Fruit fly (Drosophila melanogaster) S2 (cell line): ENCODE measurements around the gene shep.
A peak's percentile ranks its signal among the peaks of the same experiment; 100 is the strongest.

ENCODE experiments used
- CG8478 ChIP-seq: fragments of >200 bp; optimal IDR thresholded peaks from 2 replicates; lab custom pipeline; 2018
- CTCF ChIP-seq, 2 experiments: fragments of >200 bp; optimal IDR thresholded peaks; 2 replicates each; lab custom pipeline; 2018

The shep gene

DNA sequence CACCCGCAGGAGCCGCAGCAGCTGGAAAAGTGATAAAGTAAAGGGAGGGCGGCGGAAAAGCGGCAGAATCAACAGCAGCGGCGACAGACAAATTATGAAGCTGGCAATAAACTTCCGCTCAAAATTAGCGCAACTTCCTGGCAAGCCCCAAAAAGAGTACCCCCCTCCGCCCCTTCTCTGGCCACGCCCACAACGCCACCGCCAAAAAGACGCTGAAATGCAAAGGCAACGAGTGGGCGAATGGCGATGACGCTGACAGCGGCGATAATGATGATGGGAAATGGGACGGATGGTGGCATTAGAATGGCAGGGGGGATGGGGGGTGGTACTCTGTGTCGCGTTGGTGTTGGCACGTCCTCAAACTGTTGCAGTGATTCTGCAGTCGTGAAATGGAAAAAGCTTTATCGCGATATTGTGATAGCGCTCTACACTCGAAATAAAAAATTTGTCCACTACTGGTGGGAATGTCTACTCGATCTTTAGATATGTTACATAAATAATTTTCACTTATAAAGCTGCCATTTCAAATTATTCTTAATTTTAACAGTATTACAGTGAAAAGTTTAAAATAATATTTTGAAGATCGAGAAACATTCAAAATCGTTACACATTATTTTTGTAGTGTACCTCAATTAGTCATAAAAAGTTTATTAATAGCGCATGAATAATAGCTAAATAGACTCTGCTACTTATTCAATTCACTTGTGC lies 30.8 kb downstream of the shep start:
- TF ChIP-seq CG8478 (no peak), CTCF (optimal IDR thresholded peaks at IDR 0.05; lab: Kevin White, UChicago) (no peak)

DNA sequence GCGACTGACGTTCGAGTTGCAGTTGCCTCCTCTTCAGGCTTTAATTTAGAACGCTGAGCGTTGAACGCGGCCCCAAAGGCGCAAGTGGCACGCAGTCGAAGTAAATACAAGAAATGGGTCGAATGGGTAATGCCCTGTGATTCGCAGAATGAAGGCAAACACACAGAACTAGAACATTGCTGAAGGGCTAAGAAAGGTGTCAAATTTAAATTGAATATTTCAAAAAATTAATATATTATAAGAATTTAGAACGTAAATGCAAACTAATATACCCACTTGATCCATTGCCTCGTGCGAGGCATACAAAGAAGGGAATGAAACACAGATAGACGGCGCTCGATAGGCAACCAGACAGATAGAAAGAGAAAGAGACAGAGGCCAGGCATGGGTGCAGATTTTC lies 34.5 kb downstream of the shep start:
- no peak for TF ChIP-seq CTCF (optimal IDR thresholded peaks at IDR 0.05; lab: Kevin White, UChicago)
- no peak for TF ChIP-seq CG8478

DNA sequence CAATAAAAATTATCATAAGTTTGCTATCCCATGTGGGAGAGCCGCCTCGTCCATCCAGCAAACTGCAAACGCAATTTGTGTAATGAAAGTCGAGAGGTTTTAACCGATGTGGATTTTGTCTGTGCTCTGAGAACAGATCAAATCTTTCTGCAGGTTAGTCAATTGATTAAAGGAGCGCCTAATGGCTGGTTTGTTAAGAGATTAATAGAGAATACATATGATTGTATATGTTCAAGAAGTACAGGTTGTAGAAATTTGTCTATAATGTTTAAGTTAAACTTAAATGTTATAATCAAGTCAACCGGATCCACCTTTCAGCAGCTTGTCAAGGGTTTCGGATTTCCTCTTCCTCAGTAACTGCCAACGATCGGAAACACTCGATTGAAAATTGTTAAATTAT lies 43.6 kb downstream of the shep start, which contains the start of gene CG4669:
CG4669 (plus strand) TSS at position 301 of the 400 bp plus-strand sequence.
- TF ChIP-seq CTCF (optimal IDR thresholded peaks at IDR 0.05; lab: Kevin White, UChicago) (no peak), CG8478 (no peak)

- TF ChIP-seq CG8478 (no peak), CTCF (optimal IDR thresholded peaks at IDR 0.05; lab: Kevin White, UChicago) (no peak)
Measured at dm6 chr3L:5230012-5230411, 47.7 kb downstream of the shep start.

DNA sequence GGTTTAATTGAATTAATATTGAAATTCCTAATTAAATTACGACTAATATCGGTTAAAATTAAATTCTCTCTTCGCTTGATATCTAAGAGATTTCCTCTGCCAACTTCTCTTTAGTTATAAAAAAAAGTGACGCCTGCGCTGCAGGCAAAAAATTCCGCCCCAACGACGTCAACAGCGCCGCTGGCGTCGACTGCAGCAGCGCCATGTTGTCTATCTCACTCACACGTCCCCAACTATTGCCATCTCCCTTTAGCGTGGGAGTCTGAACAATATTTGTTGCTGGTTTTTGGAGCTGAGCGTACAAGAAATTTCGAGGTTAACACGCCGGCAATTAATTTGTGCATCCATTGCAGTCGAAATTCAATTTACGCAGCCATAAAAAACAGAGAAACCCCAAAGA lies 71.6 kb downstream of the shep start:
- TF ChIP-seq CG8478 (no peak), CTCF (optimal IDR thresholded peaks at IDR 0.05; lab: Kevin White, UChicago) (no peak)

DNA sequence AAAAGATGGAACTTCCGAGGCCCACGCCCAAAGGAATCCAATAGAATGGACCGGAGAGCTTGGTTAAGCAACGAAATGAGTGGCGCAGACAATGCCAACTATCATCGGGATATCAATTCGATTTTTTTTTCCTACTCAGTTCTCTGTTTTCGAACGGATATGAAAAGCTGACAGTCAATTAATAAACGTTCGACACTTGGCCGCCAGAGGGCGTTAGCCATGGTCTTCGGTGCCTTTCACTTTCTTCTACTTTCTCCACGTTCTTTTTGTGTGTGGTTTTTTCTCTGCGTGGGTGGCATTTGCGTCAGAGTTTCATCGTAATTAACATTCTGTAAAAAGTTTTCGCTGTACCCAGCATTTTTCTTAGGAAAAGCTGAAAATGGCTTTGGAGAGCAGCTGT lies 76.0 kb downstream of the shep start:
- TF ChIP-seq CTCF (optimal IDR thresholded peaks at IDR 0.05; lab: Kevin White, UChicago): peak; percentile 52 to 61
- no peak for TF ChIP-seq CG8478

DNA sequence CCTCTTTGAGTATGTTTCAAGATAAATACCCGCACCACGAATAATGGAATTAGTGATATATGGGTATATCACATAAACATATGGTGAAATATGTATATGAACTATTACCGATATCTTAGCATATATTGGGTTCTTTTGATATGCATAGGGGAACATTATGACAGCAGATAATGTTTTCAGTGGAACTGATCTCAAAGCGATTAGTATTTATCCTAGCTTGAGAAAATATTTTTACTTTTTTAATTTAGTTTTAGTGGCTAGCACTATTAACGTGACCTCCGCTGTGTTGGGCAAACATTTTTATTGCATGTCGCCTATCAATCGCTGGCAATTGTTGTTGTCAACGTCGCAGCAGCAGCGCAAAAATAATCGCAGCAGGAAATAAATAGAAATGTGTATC lies 89.3 kb downstream of the shep start:
- TF ChIP-seq CG8478 (no peak), CTCF (optimal IDR thresholded peaks at IDR 0.05; lab: Kevin White, UChicago) (no peak)

DNA sequence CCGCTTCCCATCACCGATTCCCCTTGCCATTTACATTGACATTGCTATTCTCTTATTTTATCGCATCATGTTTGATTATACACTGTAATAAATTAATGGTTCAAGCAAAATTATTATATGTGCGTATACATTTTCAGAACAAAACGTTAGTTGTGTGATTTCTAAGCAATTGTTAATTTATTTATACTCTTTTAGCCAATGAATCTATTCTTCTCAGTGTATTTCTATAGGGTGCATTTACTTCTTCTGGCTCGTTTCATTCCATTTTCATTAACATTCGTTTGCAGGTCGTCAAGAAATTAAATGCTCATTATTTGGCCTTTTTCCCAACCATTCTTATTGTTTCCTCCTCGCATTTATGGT lies 90.2 kb downstream of the shep start:
- no peak for TF ChIP-seq CTCF (optimal IDR thresholded peaks at IDR 0.05; lab: Kevin White, UChicago)
- no peak for TF ChIP-seq CG8478

DNA sequence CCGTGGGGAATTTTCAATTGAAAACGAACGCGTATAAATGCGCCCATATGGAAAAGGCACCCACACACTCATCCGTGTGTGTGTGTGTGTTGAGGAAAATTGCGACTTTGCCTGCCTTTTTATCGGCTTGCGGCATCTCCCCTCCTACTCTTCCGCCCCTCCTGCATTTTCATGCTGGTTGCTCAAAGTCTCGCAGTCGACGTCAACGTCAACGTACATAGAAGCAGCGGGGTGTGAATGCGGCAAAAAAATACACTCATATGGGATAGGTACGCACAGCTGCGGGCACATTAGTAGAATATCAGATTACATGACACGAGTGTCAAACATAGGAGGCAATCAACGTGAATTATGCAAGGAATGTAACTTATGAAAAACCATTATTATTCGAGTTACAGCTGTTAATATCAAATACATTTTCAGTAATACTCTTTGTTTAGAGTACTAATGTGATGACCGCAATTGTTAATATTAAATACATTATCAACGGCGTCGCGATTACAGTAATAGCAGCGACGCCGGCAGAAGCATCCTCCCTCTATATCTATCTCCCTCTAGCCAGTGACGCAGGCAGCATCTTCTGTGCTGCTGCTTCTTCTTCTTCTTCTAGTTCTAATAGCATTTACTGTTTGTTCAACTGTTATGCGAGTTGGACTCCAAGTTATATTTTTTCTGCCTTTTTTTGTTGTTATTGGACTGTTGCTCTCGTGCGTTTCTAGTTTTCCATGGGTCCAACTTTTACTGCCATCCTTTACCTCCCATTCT lies 90.8 kb downstream of the shep start:
- TF ChIP-seq CG8478 (no peak), CTCF (optimal IDR thresholded peaks at IDR 0.05; lab: Kevin White, UChicago) (no peak)

- TF ChIP-seq CG8478 (no peak), CTCF (optimal IDR thresholded peaks at IDR 0.05; lab: Kevin White, UChicago) (no peak)
Measured at dm6 chr3L:5184860-5185639, 92.7 kb downstream of the shep start.

DNA sequence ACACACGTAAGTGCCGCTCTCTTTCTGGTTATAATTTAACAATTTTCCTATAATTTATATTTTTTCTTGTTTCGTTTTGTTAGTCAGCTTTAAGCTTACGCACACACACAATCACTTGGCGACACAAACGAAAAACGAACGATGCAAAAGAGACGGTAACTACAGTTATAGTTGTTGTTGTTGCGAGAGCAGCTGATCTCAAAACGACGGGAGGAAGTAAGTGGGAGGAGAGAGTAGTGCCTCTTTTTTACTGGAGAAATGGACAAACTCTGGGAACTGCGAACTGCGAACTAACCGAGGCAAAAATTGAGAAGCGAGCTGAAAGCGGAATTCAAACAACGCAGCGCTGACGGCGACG lies 93.3 kb downstream of the shep start:
- TF ChIP-seq CTCF (optimal IDR thresholded peaks at IDR 0.05; lab: Kevin White, UChicago) (no peak), CG8478 (no peak)

dm6 chr3L:5183662-5184061 lies 94.1 kb downstream of the shep start:
- TF ChIP-seq CG8478 (no peak), CTCF (optimal IDR thresholded peaks at IDR 0.05; lab: Kevin White, UChicago) (no peak)

dm6 chr3L:5182994-5183566 lies 94.7 kb downstream of the shep start:
- no peak for TF ChIP-seq CTCF (optimal IDR thresholded peaks at IDR 0.05; lab: Kevin White, UChicago)
- TF ChIP-seq CG8478: no peak

DNA sequence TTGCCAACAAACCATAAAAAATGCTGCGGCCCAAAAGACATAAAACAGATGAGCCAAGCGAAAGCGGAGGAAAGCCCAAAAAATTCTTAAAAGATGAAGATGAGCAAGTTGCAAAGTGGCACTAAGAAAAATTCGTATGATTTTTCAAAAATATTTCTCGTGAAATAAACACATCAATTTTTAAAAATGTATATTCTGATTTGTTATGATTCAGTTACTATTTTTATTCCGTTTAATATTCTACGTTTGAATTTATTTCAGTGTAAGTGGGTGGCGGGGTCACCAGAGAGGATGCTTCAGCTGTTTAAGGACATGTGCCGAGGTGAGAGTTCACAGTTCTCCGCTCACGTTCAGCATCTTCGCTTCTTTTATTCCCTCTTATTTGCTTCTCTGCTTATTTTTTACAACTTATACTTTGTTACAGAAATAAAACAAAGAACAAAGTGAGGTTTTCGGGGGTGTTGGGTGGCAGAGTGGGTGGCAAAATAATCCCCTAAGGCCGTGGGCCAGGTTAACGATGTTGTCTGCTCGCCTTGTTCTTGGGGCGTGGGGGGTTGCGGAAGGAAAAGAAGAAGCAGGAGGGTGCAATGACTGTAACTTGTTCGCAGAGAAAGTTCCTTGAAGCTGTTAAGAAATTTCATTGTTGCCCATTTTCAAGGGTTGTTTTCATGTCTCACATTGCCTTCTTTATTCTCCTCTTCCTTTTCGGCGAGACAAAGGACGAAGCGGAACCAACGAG lies 95.3 kb downstream of the shep start:
- TF ChIP-seq CTCF (optimal IDR thresholded peaks at IDR 0.05; lab: Kevin White, UChicago): no peak
- no peak for TF ChIP-seq CG8478
